Fruit fly (Drosophila melanogaster): ENCODE results near the gene Ncc69.

The Ncc69 gene

dm6 chr3L:12406999-12407632 lies 15.9 kb upstream of the Ncc69 start (continued):
- TF ChIP-seq peb (GFP tag; IDR thresholded peaks at IDR 0.05), result peak; percentile 52; the same call in 1 of the 2 replicates
- peak; percentile 77 for TF ChIP-seq CG12219 (GFP tag; optimal IDR thresholded peaks at IDR 0.05)
- no peak for TF ChIP-seq cad (GFP tag; optimal IDR thresholded peaks at IDR 0.05)
- peak; percentile 73 for TF ChIP-seq CG7839 (tag; optimal IDR thresholded peaks at IDR 0.05)
- TF ChIP-seq CG9876 (GFP tag; optimal IDR thresholded peaks at IDR 0.05), result peak; percentile 90
- no peak for TF ChIP-seq Sin3A (optimal IDR thresholded peaks at IDR 0.05)
- TF ChIP-seq Abd-B (GFP tag; optimal IDR thresholded peaks at IDR 0.05), result no peak
- TF ChIP-seq Lim3 (GFP tag; IDR thresholded peaks at IDR 0.05), result peak; percentile 43; the same call in 1 of the 2 replicates
- peak; percentile 80 for TF ChIP-seq cas (GFP tag; IDR thresholded peaks at IDR 0.05)
- TF ChIP-seq CG11247 (GFP tag; IDR thresholded peaks at IDR 0.05), result peak; percentile 90
- TF ChIP-seq CG10431 (GFP tag; optimal IDR thresholded peaks at IDR 0.05), result peak; percentile 54
- peak; percentile 91 for TF ChIP-seq disco-r (GFP tag; optimal IDR thresholded peaks at IDR 0.05)
- TF ChIP-seq fru (optimal IDR thresholded peaks at IDR 0.05), result no peak
- peak; percentile 94 for TF ChIP-seq CkIIα-i1 (GFP tag; IDR thresholded peaks at IDR 0.05)
- TF ChIP-seq CG9437 (GFP tag; optimal IDR thresholded peaks at IDR 0.05), result peak; percentile 19
- peak; percentile 99 for TF ChIP-seq CG34376 (GFP tag; optimal IDR thresholded peaks at IDR 0.05)
- TF ChIP-seq CG10565 (GFP tag; optimal IDR thresholded peaks at IDR 0.05), result peak; percentile 3
- no peak for TF ChIP-seq bbx (GFP tag; IDR thresholded peaks at IDR 0.05; ENCODE audit: partially characterized antibody)
- TF ChIP-seq MBD-R2 (GFP tag; IDR thresholded peaks at IDR 0.05), result peak; percentile 75; the same call in 1 of the 2 replicates
- TF ChIP-seq mld (GFP tag; IDR thresholded peaks at IDR 0.05; ENCODE audit: partially characterized antibody), result no peak
- TF ChIP-seq ci (GFP tag; IDR thresholded peaks at IDR 0.05), result peak; percentile 97
- TF ChIP-seq fd64A (GFP tag; optimal IDR thresholded peaks at IDR 0.05), result peak; percentile 89
- TF ChIP-seq Dek (tag; optimal IDR thresholded peaks at IDR 0.05), result peak; percentile 86
- TF ChIP-seq repo (GFP tag; optimal IDR thresholded peaks at IDR 0.05), result peak; percentile 88
- TF ChIP-seq ap (GFP tag; IDR thresholded peaks at IDR 0.05), result peak; percentile 84
- TF ChIP-seq HLHmδ (GFP tag; optimal IDR thresholded peaks at IDR 0.05), result no peak
- peak; percentile 92 for TF ChIP-seq Vsx1 (GFP tag; optimal IDR thresholded peaks at IDR 0.05)
- TF ChIP-seq hth (optimal IDR thresholded peaks at IDR 0.05), result no peak
- peak; percentile 96 for TF ChIP-seq pho (GFP tag; optimal IDR thresholded peaks at IDR 0.05)
- peak; percentile 48; the same call in 1 of the 2 replicates for TF ChIP-seq aop (GFP tag; IDR thresholded peaks at IDR 0.05)
- peak; percentile 87 for TF ChIP-seq HmgD (GFP tag; optimal IDR thresholded peaks at IDR 0.05)
- TF ChIP-seq PHDP (tag; optimal IDR thresholded peaks at IDR 0.05), result peak; percentile 92
- TF ChIP-seq Doc3 (GFP tag; IDR thresholded peaks at IDR 0.05; ENCODE audit: partially characterized antibody), result no peak
- peak; percentile 98 for TF ChIP-seq ATbp (GFP tag; optimal IDR thresholded peaks at IDR 0.05)
- TF ChIP-seq CG16779 (GFP tag; IDR thresholded peaks at IDR 0.05), result peak; percentile 92
- peak; percentile 80 for TF ChIP-seq Mad (GFP tag; optimal IDR thresholded peaks at IDR 0.05)
- TF ChIP-seq so (GFP tag; IDR thresholded peaks at IDR 0.05), result peak; percentile 98
- peak; percentile 84 for TF ChIP-seq CG1529 (GFP tag; optimal IDR thresholded peaks at IDR 0.05)
- no peak for TF ChIP-seq CG16813 (GFP tag; IDR thresholded peaks at IDR 0.05; ENCODE audit: partially characterized antibody)
- TF ChIP-seq tll (GFP tag; optimal IDR thresholded peaks at IDR 0.05), result no peak
- peak; percentile 81 for TF ChIP-seq ara (GFP tag; IDR thresholded peaks at IDR 0.05)
- TF ChIP-seq Six4 (GFP tag; optimal IDR thresholded peaks at IDR 0.05), result peak; percentile 69
- peak; percentile 89 for TF ChIP-seq CG18619 (GFP tag; optimal IDR thresholded peaks at IDR 0.05)
- peak; percentile 98 for TF ChIP-seq Atf6 (GFP tag; IDR thresholded peaks at IDR 0.05)
- TF ChIP-seq Mrtf (GFP tag; IDR thresholded peaks at IDR 0.05), result peak; percentile 51; the same call in 2 of the 3 replicates
- TF ChIP-seq zfh2 (GFP tag; optimal IDR thresholded peaks at IDR 0.05), result peak; percentile 71
- peak; percentile 78 for TF ChIP-seq E2f2 (GFP tag; IDR thresholded peaks at IDR 0.05)
- peak; percentile 93 for TF ChIP-seq fd3F (GFP tag; optimal IDR thresholded peaks at IDR 0.05)
- TF ChIP-seq TFAM (GFP tag; optimal IDR thresholded peaks at IDR 0.05), result no peak
- peak; percentile 83 for TF ChIP-seq fu2 (GFP tag; optimal IDR thresholded peaks at IDR 0.05)
- TF ChIP-seq esg (GFP tag; conservative IDR thresholded peaks at IDR 0.05), result peak; percentile 28; the same call in 1 of the 2 replicates

All from whole organism, embryonic.